Worm (Caenorhabditis elegans): Measurements from ENCODE around the gene fbxa-144.

- TF ChIP-seq pqm-1 (tag; optimal IDR thresholded peaks at IDR 0.05), result no peak
- TF ChIP-seq unc-39 (tag; optimal IDR thresholded peaks at IDR 0.05), result no peak
- no peak for TF ChIP-seq Y75B8A.6 (GFP tag; IDR thresholded peaks at IDR 0.05)
These were observed 22.5 kb upstream of the fbxa-144 start, which contains the start of gene str-97 for ce11 chrV:16155111-16155510.

Data from whole organism, L4 larva.